Worm (Caenorhabditis elegans) whole organism, L4 larva: ENCODE data around the gene F47B7.2.

Source experiments
- Y105C5A.15 ChIP-seq: fragments of 200-800 bp; sonication (Bioruptor generic); IDR thresholded peaks from 2 replicates; pipeline ENCODE4 v1.3.6; 2022; ENCODE audit warnings: missing genetic modification characterization, missing compliant biosample characterization
- Y75B8A.6 ChIP-seq: fragments of 200-800 bp; sonication (Bioruptor generic); IDR thresholded peaks from 2 replicates; pipeline ENCODE4 v1.3.6; 2022; ENCODE audit warnings: missing genetic modification reagents, missing genetic modification characterization, missing compliant biosample characterization
- ama-1 ChIP-seq: fragments of 150-350 bp; optimal IDR thresholded peaks from 2 replicates; lab custom pipeline; 2014; ENCODE audit warnings: inconsistent platforms, mixed read lengths
- arid-1 ChIP-seq: fragments of 200-800 bp; sonication (Bioruptor generic); conservative IDR thresholded peaks from 2 replicates; pipeline ENCODE4 v1.3.6; 2022; ENCODE audit warnings: missing genetic modification reagents, missing genetic modification characterization, missing compliant biosample characterization
- ces-1 ChIP-seq: fragments of 150-350 bp; sonication (generic microtip); optimal IDR thresholded peaks from 4 replicates; lab custom pipeline; 2014; ENCODE audit warnings: missing biosample characterization, missing genetic modification reagents, missing genetic modification characterization
- dmd-8 ChIP-seq: fragments of 200-800 bp; sonication (Bioruptor generic); IDR thresholded peaks from 2 replicates; pipeline ENCODE4 v1.3.6; 2022; ENCODE audit warnings: missing genetic modification characterization, missing compliant biosample characterization
- dpl-1 ChIP-seq: fragments of 150-350 bp; optimal IDR thresholded peaks from 2 replicates; lab custom pipeline; 2014; ENCODE audit warnings: missing biosample characterization, missing genetic modification reagents, missing genetic modification characterization
- lin-13 ChIP-seq: fragments of 150-350 bp; optimal IDR thresholded peaks from 2 replicates; lab custom pipeline; 2014; ENCODE audit warnings: missing biosample characterization, missing genetic modification reagents, missing genetic modification characterization
- nhr-11 ChIP-seq: fragments of 150-350 bp; optimal IDR thresholded peaks from 2 replicates; lab custom pipeline; 2014; ENCODE audit warnings: missing biosample characterization, missing genetic modification characterization
- unc-39 ChIP-seq: sonication (generic microtip); optimal IDR thresholded peaks from 2 replicates; lab custom pipeline; 2017; ENCODE audit warnings: missing biosample characterization, missing genetic modification characterization

DNA sequence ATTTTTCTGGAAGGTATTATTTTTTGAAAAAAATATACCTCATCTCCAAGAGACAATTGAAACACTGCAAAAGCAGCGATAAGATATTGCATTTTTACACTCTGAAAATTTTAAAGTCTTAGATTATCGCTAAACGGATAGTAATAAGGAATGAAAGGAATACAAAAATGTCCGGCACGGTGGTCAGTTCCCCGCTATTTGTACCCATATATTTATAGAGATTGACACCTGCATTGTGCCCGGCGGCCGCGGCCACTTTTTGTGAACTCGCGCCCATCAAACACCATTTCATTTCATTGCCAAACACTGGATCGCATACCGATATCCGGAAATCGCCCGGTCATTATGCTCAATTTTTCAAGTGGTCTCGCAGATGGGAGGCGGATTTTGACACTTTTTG, 20.2 kb downstream of the F47B7.2 start, which contains the start of gene idpp-5:
- no peak for TF ChIP-seq ama-1 (lab: Kevin White, UChicago)
- no peak for TF ChIP-seq dpl-1 (GFP tag; lab: Kevin White, UChicago)
- no peak for TF ChIP-seq Y75B8A.6 (GFP tag; lab: Robert Waterston, UW)
- TF ChIP-seq lin-13, result no peak
- TF ChIP-seq ces-1 (GFP tag; lab: Kevin White, UChicago), result no peak
- no peak for TF ChIP-seq Y105C5A.15 (GFP tag; lab: Robert Waterston, UW)
- TF ChIP-seq arid-1 (GFP tag; lab: Robert Waterston, UW), result no peak
- no peak for TF ChIP-seq unc-39 (tag; lab: Kevin White, UChicago)
- TF ChIP-seq nhr-11 (tag; lab: Kevin White, UChicago), result no peak
- no peak for TF ChIP-seq dmd-8 (GFP tag; lab: Robert Waterston, UW)
